Fruit fly (Drosophila melanogaster) whole organism, prepupa: Measurements from ENCODE around the gene CG8507.

ENCODE experiments used
- Blimp-1 ChIP-seq: fragments of 200-800 bp; sonication (Bioruptor generic); optimal IDR thresholded peaks from 3 replicates; lab custom pipeline; 2017; ENCODE audit warnings: missing biosample characterization, missing genetic modification characterization, mild to moderate bottlenecking, moderate library complexity, missing genetic modification reagents
- CG10669 ChIP-seq: fragments of 200-800 bp; sonication (Bioruptor generic); optimal IDR thresholded peaks from 3 replicates; lab custom pipeline; 2018; ENCODE audit warnings: missing biosample characterization, mild to moderate bottlenecking, missing genetic modification characterization, moderate library complexity
- CG11294 ChIP-seq: fragments of 200-800 bp; sonication (Bioruptor generic); IDR thresholded peaks from 2 replicates; pipeline ENCODE4 v1.3.6; 2022; ENCODE audit warnings: missing biosample characterization, missing genetic modification characterization
- CG11762 ChIP-seq: fragments of 200-800 bp; sonication (Bioruptor generic); optimal IDR thresholded peaks from 3 replicates; lab custom pipeline; 2016; ENCODE audit warnings: missing biosample characterization, missing genetic modification characterization; ENCODE audit not compliant: insufficient read depth
- CG11902 ChIP-seq: fragments of 200-800 bp; sonication (Bioruptor generic); optimal IDR thresholded peaks from 3 replicates; lab custom pipeline; 2016; ENCODE audit warnings: missing biosample characterization, missing genetic modification characterization
- CG15336 ChIP-seq: fragments of 200-800 bp; sonication (Bioruptor generic); IDR thresholded peaks from 2 replicates; pipeline ENCODE4 v1.3.6; 2022; ENCODE audit warnings: missing biosample characterization, missing genetic modification characterization
- CG16779 ChIP-seq: fragments of 200-800 bp; sonication (Bioruptor generic); optimal IDR thresholded peaks from 3 replicates; lab custom pipeline; 2017; ENCODE audit warnings: missing biosample characterization, mild to moderate bottlenecking, missing genetic modification characterization
- CG3032 ChIP-seq: fragments of 200-800 bp; optimal IDR thresholded peaks from 2 replicates; lab custom pipeline; 2019; ENCODE audit warnings: missing biosample characterization, mild to moderate bottlenecking, missing genetic modification characterization, moderate library complexity
- CG31627 ChIP-seq: fragments of 200-800 bp; sonication (Bioruptor generic); optimal IDR thresholded peaks from 3 replicates; lab custom pipeline; 2016; ENCODE audit warnings: missing biosample characterization, missing genetic modification characterization
- CG32006 ChIP-seq: fragments of 200-800 bp; sonication (Bioruptor generic); optimal IDR thresholded peaks from 3 replicates; lab custom pipeline; 2017; ENCODE audit warnings: missing biosample characterization, mild to moderate bottlenecking, missing genetic modification characterization
- CG34406 ChIP-seq: fragments of 200-800 bp; sonication (Bioruptor generic); optimal IDR thresholded peaks from 3 replicates; lab custom pipeline; 2016; ENCODE audit warnings: missing biosample characterization, missing genetic modification characterization
- CG3919 ChIP-seq: fragments of 200-800 bp; sonication (Bioruptor generic); optimal IDR thresholded peaks from 3 replicates; lab custom pipeline; 2016; ENCODE audit warnings: missing biosample characterization, missing genetic modification characterization
- CG4318 ChIP-seq: fragments of 200-800 bp; sonication (Bioruptor generic); optimal IDR thresholded peaks from 3 replicates; lab custom pipeline; 2017; ENCODE audit warnings: missing biosample characterization, mild to moderate bottlenecking, missing genetic modification characterization
- CG6163 ChIP-seq: fragments of 200-800 bp; sonication (Bioruptor generic); IDR thresholded peaks from 3 replicates; pipeline ENCODE4 v1.3.6; 2022; ENCODE audit warnings: missing biosample characterization, missing genetic modification characterization
- CG6276 ChIP-seq: fragments of 200-800 bp; sonication (Bioruptor generic); optimal IDR thresholded peaks from 2 replicates; lab custom pipeline; 2017; ENCODE audit warnings: missing biosample characterization, mild to moderate bottlenecking, missing genetic modification characterization
- CG6808 ChIP-seq: fragments of 200-800 bp; sonication (Bioruptor generic); optimal IDR thresholded peaks from 3 replicates; lab custom pipeline; 2017; ENCODE audit warnings: missing biosample characterization, missing genetic modification characterization, mild to moderate bottlenecking, moderate library complexity, missing genetic modification reagents
- CG6854 ChIP-seq: fragments of 200-800 bp; sonication (Bioruptor generic); optimal IDR thresholded peaks from 2 replicates; lab custom pipeline; 2017; ENCODE audit warnings: missing biosample characterization, mild to moderate bottlenecking, missing genetic modification characterization
- CG7368 ChIP-seq: fragments of 200-800 bp; sonication (Bioruptor generic); optimal IDR thresholded peaks from 3 replicates; lab custom pipeline; 2016; ENCODE audit warnings: missing biosample characterization, missing genetic modification characterization
- CG8119 ChIP-seq: fragments of 200-800 bp; sonication (Bioruptor generic); IDR thresholded peaks from 3 replicates; pipeline ENCODE4 v1.3.6; 2022; ENCODE audit warnings: missing biosample characterization, missing genetic modification characterization
- CG8319 ChIP-seq: fragments of 200-800 bp; sonication (Bioruptor generic); optimal IDR thresholded peaks from 3 replicates; lab custom pipeline; 2016; ENCODE audit warnings: missing biosample characterization, missing genetic modification characterization
- Eip75B ChIP-seq: fragments of 200-800 bp; sonication (Bioruptor generic); optimal IDR thresholded peaks from 3 replicates; lab custom pipeline; 2016; ENCODE audit warnings: missing biosample characterization, missing genetic modification characterization
- Eip78C ChIP-seq: fragments of 200-800 bp; sonication (Bioruptor generic); peaks from one replicate; lab custom pipeline; 2016; ENCODE audit warnings: missing biosample characterization, missing genetic modification characterization
- Gug ChIP-seq: fragments of 200-800 bp; sonication (Bioruptor generic); IDR thresholded peaks from 2 replicates; pipeline ENCODE4 v1.3.6; 2022; ENCODE audit warnings: missing biosample characterization, missing genetic modification characterization
- Hr4 ChIP-seq: fragments of 200-800 bp; sonication (Bioruptor generic); optimal IDR thresholded peaks from 3 replicates; lab custom pipeline; 2016; ENCODE audit warnings: missing biosample characterization, missing genetic modification characterization
- Met ChIP-seq: fragments of 200-800 bp; sonication (Bioruptor generic); optimal IDR thresholded peaks from 3 replicates; lab custom pipeline; 2016; ENCODE audit warnings: missing biosample characterization, missing genetic modification characterization
- OdsH ChIP-seq: fragments of 200-800 bp; sonication (Bioruptor generic); optimal IDR thresholded peaks from 3 replicates; lab custom pipeline; 2016; ENCODE audit warnings: missing biosample characterization, missing genetic modification characterization
- Smox ChIP-seq: fragments of 200-800 bp; sonication (Bioruptor generic); optimal IDR thresholded peaks from 3 replicates; lab custom pipeline; 2016; ENCODE audit warnings: missing biosample characterization, missing genetic modification characterization
- Sox102F ChIP-seq: fragments of 200-800 bp; sonication (Bioruptor generic); optimal IDR thresholded peaks from 2 replicates; lab custom pipeline; 2016; ENCODE audit warnings: missing biosample characterization, mild to moderate bottlenecking, missing genetic modification characterization
- Sox14 ChIP-seq: fragments of 200-800 bp; sonication (Bioruptor generic); optimal IDR thresholded peaks from 3 replicates; lab custom pipeline; 2016; ENCODE audit warnings: missing biosample characterization, missing genetic modification characterization
- Sox15 ChIP-seq: fragments of 200-800 bp; sonication (Bioruptor generic); optimal IDR thresholded peaks from 3 replicates; lab custom pipeline; 2016; ENCODE audit warnings: missing biosample characterization, missing genetic modification characterization
- acj6 ChIP-seq: fragments of 200-800 bp; sonication (Bioruptor generic); optimal IDR thresholded peaks from 3 replicates; lab custom pipeline; 2016; ENCODE audit warnings: missing biosample characterization, missing genetic modification characterization
- cyc ChIP-seq: fragments of 200-800 bp; sonication (Bioruptor generic); optimal IDR thresholded peaks from 3 replicates; lab custom pipeline; 2016; ENCODE audit warnings: missing biosample characterization, missing genetic modification characterization
- eg ChIP-seq: fragments of 200-800 bp; sonication (Bioruptor generic); IDR thresholded peaks from 3 replicates; pipeline ENCODE4 v1.3.6; 2022; ENCODE audit warnings: missing biosample characterization, missing genetic modification characterization
- esn ChIP-seq: fragments of 200-800 bp; sonication (Bioruptor generic); optimal IDR thresholded peaks from 2 replicates; lab custom pipeline; 2016; ENCODE audit warnings: missing biosample characterization, mild to moderate bottlenecking, missing genetic modification characterization, moderate library complexity
- fd85E ChIP-seq: fragments of 200-800 bp; sonication (Bioruptor generic); optimal IDR thresholded peaks from 3 replicates; lab custom pipeline; 2016; ENCODE audit warnings: missing biosample characterization, missing genetic modification characterization
- fkh ChIP-seq: fragments of 200-800 bp; sonication (Bioruptor generic); optimal IDR thresholded peaks from 3 replicates; lab custom pipeline; 2017; ENCODE audit warnings: missing biosample characterization, mild to moderate bottlenecking, missing genetic modification characterization, moderate library complexity
- pdm3 ChIP-seq: fragments of 200-800 bp; sonication (Bioruptor generic); optimal IDR thresholded peaks from 3 replicates; lab custom pipeline; 2016; ENCODE audit warnings: missing biosample characterization, missing genetic modification characterization
- salr ChIP-seq, 2 experiments: fragments of 200-800 bp; sonication (Bioruptor generic); optimal IDR thresholded peaks; 3 replicates each; lab custom pipeline; 2016 to 2018; ENCODE audit warnings: missing biosample characterization in 2 of 2, missing genetic modification characterization in 2 of 2, mild to moderate bottlenecking in 1 of 2
- svp ChIP-seq: fragments of 200-800 bp; sonication (Bioruptor generic); peaks from one replicate; lab custom pipeline; 2016; ENCODE audit warnings: missing biosample characterization, missing genetic modification characterization
- topi ChIP-seq: fragments of 200-800 bp; sonication (Bioruptor generic); optimal IDR thresholded peaks from 3 replicates; lab custom pipeline; 2016; ENCODE audit warnings: missing biosample characterization, missing genetic modification characterization

CG8507 gene

DNA sequence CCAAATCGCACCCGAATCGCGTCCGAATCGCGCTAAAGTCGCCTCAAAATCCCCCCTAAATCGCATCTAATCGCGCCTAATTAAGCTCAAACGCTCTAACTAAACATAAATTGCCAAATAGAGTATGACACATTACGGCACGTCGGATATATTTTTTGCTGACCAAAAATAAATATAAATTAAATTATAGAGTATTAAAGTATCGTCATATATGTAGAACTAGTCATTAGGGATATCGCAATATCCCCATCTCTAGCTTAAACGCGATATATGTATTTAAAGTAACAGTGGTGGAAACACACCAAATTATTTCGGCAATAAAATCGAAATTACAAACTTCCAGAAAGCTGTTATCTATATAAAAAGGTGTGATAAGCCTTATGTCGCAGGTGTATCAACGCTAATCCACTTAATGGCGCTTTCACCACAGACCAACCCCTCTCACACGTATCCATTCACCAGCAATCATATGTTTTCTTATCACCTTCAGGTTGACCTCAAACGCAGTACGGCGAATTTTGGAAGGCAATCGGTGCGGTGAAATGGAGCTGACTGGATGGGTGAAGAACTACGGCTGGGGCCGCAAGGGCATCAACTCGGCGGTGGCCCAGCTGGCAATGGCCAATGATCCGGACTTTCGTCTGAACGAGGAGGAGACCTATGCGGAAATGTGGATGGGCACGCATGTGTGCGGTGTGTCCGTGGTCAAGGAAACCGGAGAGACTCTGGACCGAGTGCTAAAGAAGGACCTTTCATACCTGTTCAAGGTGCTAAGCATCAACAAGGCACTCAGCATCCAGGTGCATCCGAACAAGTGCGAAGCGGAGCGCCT is 31.7 kb upstream of the CG8507 start, which contains the start of gene Mpi:
Gene Mpi, plus strand, starts transcription at position 263 of the 832 bp plus-strand sequence.
- peak; percentile 34 for TF ChIP-seq esn (GFP tag; lab: Kevin White, UChicago)
- TF ChIP-seq CG8119 (GFP tag; lab: Robert Waterston, UW) = 0 out of 3 replicates have a peak, but pooled peaks have one; percentile 23
- TF ChIP-seq CG3032 = peak; percentile 36
- 0 out of 3 replicates have a peak, but pooled peaks have one; percentile 30 for TF ChIP-seq eg (GFP tag; lab: Robert Waterston, UW)
- peak; percentile 98 for TF ChIP-seq svp (GFP tag; lab: Kevin White, UChicago)
- no peak for TF ChIP-seq pdm3 (GFP tag; lab: Kevin White, UChicago)
- no peak for TF ChIP-seq CG6808 (GFP tag; lab: Kevin White, UChicago)
- no peak for TF ChIP-seq Smox

DNA sequence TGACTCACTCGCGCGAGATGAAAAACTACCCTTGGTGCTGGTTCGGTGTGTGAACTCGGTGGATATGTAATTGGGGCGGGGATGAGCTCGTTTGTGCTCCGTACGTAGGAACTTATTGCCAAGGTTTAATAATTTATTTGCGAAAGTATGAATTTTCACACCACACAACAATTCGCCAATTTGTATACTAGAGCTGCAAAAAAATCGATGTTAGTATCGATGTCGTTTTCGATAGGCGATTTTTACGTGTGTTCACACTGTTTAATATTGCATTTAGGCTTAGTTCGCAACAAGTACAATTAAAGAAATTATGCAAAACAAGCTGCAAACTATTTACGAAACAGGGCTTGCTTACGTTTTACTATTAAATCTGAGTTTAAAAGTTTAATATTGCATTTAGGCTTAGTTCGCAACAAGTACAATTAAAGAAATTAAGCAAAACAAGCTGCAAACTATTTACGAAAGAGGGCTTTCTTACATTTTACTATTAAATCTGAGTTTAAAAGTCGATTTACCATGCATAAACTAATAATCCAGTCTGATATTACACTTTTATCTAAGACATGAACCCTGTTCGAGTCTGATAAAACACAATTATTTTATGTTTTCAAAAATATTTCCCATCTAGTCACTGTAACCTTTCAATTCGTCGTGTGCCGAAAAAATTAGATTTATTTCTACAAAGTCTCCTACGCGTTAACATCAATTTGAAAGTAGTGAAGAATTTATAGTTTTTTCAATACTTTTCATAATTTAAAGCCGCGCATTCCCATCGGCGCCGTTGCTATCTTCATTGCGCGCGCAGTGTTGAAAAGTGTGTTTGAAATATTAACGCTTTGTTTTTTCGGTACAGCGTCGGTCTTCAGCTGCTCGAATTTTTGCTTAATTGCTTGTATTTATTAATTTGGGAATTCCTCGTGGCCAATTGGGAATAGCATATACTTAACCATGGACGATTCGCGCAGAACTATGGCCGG is 28.0 kb upstream of the CG8507 start, which contains the start of the genes Snap24 and CG8478:
Gene Snap24, minus strand, starts transcription at position 196 of the 977 bp plus-strand sequence.
Gene CG8478, plus strand, starts transcription at position 696 of the 977 bp plus-strand sequence.
- TF ChIP-seq topi = peak; percentile 44
- TF ChIP-seq CG6276 (GFP tag; lab: Kevin White, UChicago) = no peak
- no peak for TF ChIP-seq CG10669 (GFP tag; lab: Kevin White, UChicago)
- TF ChIP-seq CG6163 = no peak
- no peak for TF ChIP-seq CG31627 (GFP tag; lab: Kevin White, UChicago)
- TF ChIP-seq Met (GFP tag; lab: Kevin White, UChicago) = no peak
- peak; percentile 61 for TF ChIP-seq Eip78C
- no peak for TF ChIP-seq Sox102F (GFP tag; lab: Kevin White, UChicago)
- TF ChIP-seq pdm3 (GFP tag; lab: Kevin White, UChicago) = no peak
- no peak for TF ChIP-seq CG11294 (GFP tag; lab: Robert Waterston, UW)
- no peak for TF ChIP-seq Sox15 (GFP tag; lab: Kevin White, UChicago)
- TF ChIP-seq CG32006 = no peak
- TF ChIP-seq CG3919 = no peak
- no peak for TF ChIP-seq salr (GFP tag; optimal IDR thresholded peaks at IDR 0.05; lab: Kevin White, UChicago)
- no peak for TF ChIP-seq Gug (GFP tag; lab: Robert Waterston, UW)
- TF ChIP-seq Sox14 (GFP tag; lab: Kevin White, UChicago) = no peak
- TF ChIP-seq acj6 (GFP tag; lab: Kevin White, UChicago) = no peak
- no peak for TF ChIP-seq CG11902
- no peak for TF ChIP-seq CG34406 (GFP tag; lab: Kevin White, UChicago)
- TF ChIP-seq CG3032 = peak; percentile 13
- no peak for TF ChIP-seq CG4318 (GFP tag; lab: Kevin White, UChicago)
- no peak for TF ChIP-seq cyc (GFP tag; lab: Kevin White, UChicago)

DNA sequence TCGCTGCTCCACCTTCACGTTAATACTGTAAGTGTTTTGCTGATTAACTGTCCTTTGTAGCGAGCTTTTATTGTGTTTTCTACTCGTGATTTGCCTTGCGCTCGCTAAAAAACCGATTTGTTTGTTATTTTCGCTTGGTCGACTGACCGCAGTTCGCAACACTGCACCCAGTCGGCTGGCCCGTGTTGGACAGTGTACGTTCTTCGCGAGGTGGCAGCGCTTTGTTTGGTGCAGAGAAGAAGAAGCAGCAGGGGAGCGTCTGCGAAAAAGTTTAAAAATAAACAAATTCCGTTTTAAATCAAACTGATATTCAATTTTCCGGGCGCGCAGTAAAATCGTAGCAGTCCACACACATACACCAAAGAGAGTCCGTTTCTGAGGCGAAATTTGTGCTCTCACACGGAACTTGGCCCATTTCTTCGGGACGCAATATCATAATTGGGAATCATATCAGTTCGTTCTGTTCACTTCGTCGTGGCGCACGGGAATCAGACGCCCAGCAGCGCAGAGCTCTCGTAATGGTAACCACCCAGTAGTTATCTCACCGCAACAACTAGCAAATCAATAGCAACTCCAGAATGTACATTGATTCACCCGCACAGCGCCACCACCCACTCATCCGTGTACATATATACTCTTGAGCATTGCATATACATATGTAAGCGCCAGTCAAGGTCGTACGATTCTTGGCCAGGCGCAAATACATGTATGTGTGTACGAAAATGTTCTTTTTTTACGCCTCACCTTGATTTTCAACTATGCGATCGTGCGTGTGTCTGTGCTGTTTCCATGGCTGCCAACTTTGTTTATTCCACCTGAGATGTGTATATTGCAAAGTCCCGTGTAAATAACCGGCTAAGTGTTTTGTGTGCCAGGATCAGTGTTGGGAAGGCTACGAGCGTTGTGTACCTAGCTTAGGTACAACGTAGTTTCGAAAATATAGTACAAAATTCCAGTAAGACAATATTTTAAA is 23.4 kb upstream of the CG8507 start, which contains the start of gene Naa80:
Gene Naa80, plus strand, starts transcription at position 215 of the 973 bp plus-strand sequence.
- no peak for TF ChIP-seq Met (GFP tag; lab: Kevin White, UChicago)
- TF ChIP-seq CG6276 (GFP tag; lab: Kevin White, UChicago) = no peak
- TF ChIP-seq CG6808 (GFP tag; lab: Kevin White, UChicago) = peak; percentile 57
- TF ChIP-seq fd85E (GFP tag; lab: Kevin White, UChicago) = no peak
- TF ChIP-seq CG34406 (GFP tag; lab: Kevin White, UChicago) = peak; percentile 40
- TF ChIP-seq Hr4 (GFP tag; lab: Kevin White, UChicago) = no peak
- peak; percentile 32 for TF ChIP-seq CG11902
- TF ChIP-seq CG3919 = peak; percentile 71
- no peak for TF ChIP-seq CG11762
- TF ChIP-seq CG15336 (GFP tag; lab: Robert Waterston, UW) = peak; percentile 40; the same call in 1 of the 2 replicates
- TF ChIP-seq fkh (GFP tag; lab: Kevin White, UChicago) = peak; percentile 80
- TF ChIP-seq CG8119 (GFP tag; lab: Robert Waterston, UW) = no peak
- TF ChIP-seq CG16779 (tag; lab: Kevin White, UChicago) = no peak
- peak; percentile 64 for TF ChIP-seq Eip75B
- peak; percentile 54 for TF ChIP-seq CG10669 (GFP tag; lab: Kevin White, UChicago)
- no peak for TF ChIP-seq CG6854 (GFP tag; lab: Kevin White, UChicago)
- TF ChIP-seq Blimp-1 (GFP tag; lab: Kevin White, UChicago) = no peak
- TF ChIP-seq CG7368 = peak; percentile 57
- peak; percentile 89 for TF ChIP-seq Eip78C
- peak; percentile 8 for TF ChIP-seq CG8319 (GFP tag; lab: Kevin White, UChicago)
- peak; percentile 42 for TF ChIP-seq OdsH (GFP tag; lab: Kevin White, UChicago)
- peak; percentile 82 for TF ChIP-seq topi
- TF ChIP-seq CG4318 (GFP tag; lab: Kevin White, UChicago) = no peak
- no peak for TF ChIP-seq pdm3 (GFP tag; lab: Kevin White, UChicago)
